Fruit fly (Drosophila melanogaster) whole organism, embryonic: Measurements from ENCODE around the gene Usp5.

Experiments
- ATbp ChIP-seq: fragments of 200-800 bp; sonication (Bioruptor generic); optimal IDR thresholded peaks from 2 replicates; lab custom pipeline; 2017; ENCODE audit warnings: missing biosample characterization, mild to moderate bottlenecking, missing genetic modification characterization, missing genetic modification reagents
- Blimp-1 ChIP-seq: fragments of 200-800 bp; sonication (Bioruptor generic); optimal IDR thresholded peaks from 3 replicates; lab custom pipeline; 2018; ENCODE audit warnings: missing biosample characterization, missing genetic modification characterization, mild to moderate bottlenecking, moderate library complexity, missing genetic modification reagents
- C15 ChIP-seq: fragments of 200-800 bp; sonication (Bioruptor generic); IDR thresholded peaks from 3 replicates; pipeline ENCODE4 v1.3.6; 2022; ENCODE audit warnings: missing biosample characterization, missing genetic modification characterization
- CG10431 ChIP-seq: fragments of 200-800 bp; sonication (Bioruptor generic); optimal IDR thresholded peaks from 3 replicates; lab custom pipeline; 2018; ENCODE audit warnings: missing biosample characterization, mild to moderate bottlenecking, missing genetic modification characterization
- CG10959 ChIP-seq: fragments of 200-800 bp; sonication (Bioruptor generic); IDR thresholded peaks from 2 replicates; pipeline ENCODE4 v1.3.6; 2022; ENCODE audit warnings: missing biosample characterization, missing genetic modification characterization
- CG13775 ChIP-seq: fragments of 200-800 bp; sonication (Bioruptor generic); optimal IDR thresholded peaks from 3 replicates; lab custom pipeline; 2017; ENCODE audit warnings: missing biosample characterization, mild to moderate bottlenecking, missing genetic modification characterization
- CG14050 ChIP-seq: fragments of 200-800 bp; sonication (Bioruptor generic); IDR thresholded peaks from 3 replicates; pipeline ENCODE4 v1.3.6; 2022; ENCODE audit warnings: missing biosample characterization, missing genetic modification characterization
- CG14710 ChIP-seq: fragments of 200-800 bp; sonication (Bioruptor generic); optimal IDR thresholded peaks from 3 replicates; lab custom pipeline; 2019; ENCODE audit warnings: missing biosample characterization, mild to moderate bottlenecking, missing genetic modification characterization, moderate library complexity
- CG14965 ChIP-seq: fragments of 200-800 bp; sonication (Bioruptor generic); optimal IDR thresholded peaks from 2 replicates; lab custom pipeline; 2016; ENCODE audit warnings: missing biosample characterization, missing genetic modification characterization, borderline replicate concordance
- CG17612 ChIP-seq: fragments of 200-800 bp; sonication (Bioruptor generic); IDR thresholded peaks from 2 replicates; pipeline ENCODE4 v1.3.6; 2022; ENCODE audit warnings: missing biosample characterization, missing genetic modification characterization
- CG2678 ChIP-seq: fragments of 200-800 bp; sonication (Bioruptor generic); optimal IDR thresholded peaks from 3 replicates; lab custom pipeline; 2019; ENCODE audit warnings: missing biosample characterization, mild to moderate bottlenecking, missing genetic modification characterization, moderate library complexity
- CG31441 ChIP-seq: fragments of 200-800 bp; sonication (Bioruptor generic); IDR thresholded peaks from 2 replicates; pipeline ENCODE4 v1.3.6; 2022; ENCODE audit warnings: missing biosample characterization, missing genetic modification characterization
- CG34224 ChIP-seq: fragments of 200-800 bp; sonication (Bioruptor generic); IDR thresholded peaks from 3 replicates; pipeline ENCODE4 v1.3.6; 2022; ENCODE audit warnings: missing biosample characterization, missing genetic modification characterization; ENCODE audit not compliant: partially characterized antibody
- CG3847 ChIP-seq: fragments of 200-800 bp; sonication (Bioruptor generic); IDR thresholded peaks from 2 replicates; pipeline ENCODE4 v1.3.6; 2022; ENCODE audit warnings: missing biosample characterization, missing genetic modification characterization
- CG4282 ChIP-seq: fragments of 200-800 bp; sonication (Bioruptor generic); optimal IDR thresholded peaks from 2 replicates; lab custom pipeline; 2016; ENCODE audit warnings: missing biosample characterization, missing genetic modification characterization
- CG4854 ChIP-seq: fragments of 200-800 bp; sonication (Bioruptor generic); optimal IDR thresholded peaks from 2 replicates; lab custom pipeline; 2016; ENCODE audit warnings: missing biosample characterization, missing genetic modification characterization, inconsistent platforms
- CG6854 ChIP-seq: fragments of 200-800 bp; sonication (Bioruptor generic); optimal IDR thresholded peaks from 3 replicates; lab custom pipeline; 2017; ENCODE audit warnings: missing biosample characterization, mild to moderate bottlenecking, missing genetic modification characterization
- CG7556 ChIP-seq: fragments of 200-800 bp; sonication (Bioruptor generic); optimal IDR thresholded peaks from 2 replicates; lab custom pipeline; 2017; ENCODE audit warnings: missing biosample characterization, mild to moderate bottlenecking, missing genetic modification characterization
- CG7928 ChIP-seq: fragments of 200-800 bp; sonication (Bioruptor generic); optimal IDR thresholded peaks from 2 replicates; lab custom pipeline; 2017; ENCODE audit warnings: missing biosample characterization, mild to moderate bottlenecking, missing genetic modification characterization
- CG9817 ChIP-seq: fragments of 200-800 bp; sonication (Bioruptor generic); optimal IDR thresholded peaks from 2 replicates; lab custom pipeline; 2018; ENCODE audit warnings: missing biosample characterization, mild to moderate bottlenecking, missing genetic modification characterization, moderate library complexity
- CoRest ChIP-seq: fragments of 200-800 bp; sonication (Bioruptor generic); optimal IDR thresholded peaks from 3 replicates; lab custom pipeline; 2018; ENCODE audit warnings: missing biosample characterization, mild to moderate bottlenecking, missing genetic modification characterization, moderate library complexity
- Deaf1 ChIP-seq: fragments of 200-800 bp; optimal IDR thresholded peaks from 3 replicates; lab custom pipeline; 2019; ENCODE audit warnings: missing biosample characterization, mild to moderate bottlenecking, missing genetic modification characterization, moderate library complexity
- E2f1 ChIP-seq: fragments of 200-800 bp; sonication (Bioruptor generic); IDR thresholded peaks from 2 replicates; pipeline ENCODE4 v1.3.6; 2022; ENCODE audit warnings: missing biosample characterization, missing genetic modification characterization
- Gsc ChIP-seq: fragments of 200-800 bp; sonication (Bioruptor generic); IDR thresholded peaks from 2 replicates; pipeline ENCODE4 v1.3.6; 2022; ENCODE audit warnings: missing biosample characterization, missing genetic modification characterization
- HmgZ ChIP-seq: fragments of 200-800 bp; sonication (Bioruptor generic); optimal IDR thresholded peaks from 2 replicates; lab custom pipeline; 2018; ENCODE audit warnings: missing biosample characterization, mild to moderate bottlenecking, missing genetic modification characterization
- Hr51 ChIP-seq, 2 experiments: fragments of 200-800 bp; sonication (Bioruptor generic); optimal IDR thresholded peaks; 2 replicates in 1 of 2; 3 replicates in 1 of 2; lab custom pipeline; 2016 to 2018; ENCODE audit warnings: missing biosample characterization in 2 of 2, missing genetic modification characterization in 2 of 2, mild to moderate bottlenecking in 1 of 2, moderate library complexity in 1 of 2
- Max ChIP-seq: fragments of 200-800 bp; sonication (Bioruptor generic); optimal IDR thresholded peaks from 2 replicates; lab custom pipeline; 2016; ENCODE audit warnings: missing biosample characterization, mild to moderate bottlenecking, missing genetic modification characterization
- Meics ChIP-seq: fragments of 200-800 bp; sonication (Bioruptor generic); optimal IDR thresholded peaks from 2 replicates; lab custom pipeline; 2017; ENCODE audit warnings: missing biosample characterization, mild to moderate bottlenecking, missing genetic modification characterization
- Mes4 ChIP-seq: fragments of 200-800 bp; sonication (Bioruptor generic); optimal IDR thresholded peaks from 2 replicates; lab custom pipeline; 2016; ENCODE audit warnings: missing biosample characterization, missing genetic modification characterization
- Sin3A ChIP-seq: fragments of >200 bp; optimal IDR thresholded peaks from 2 replicates; lab custom pipeline; 2018
- Six4 ChIP-seq: fragments of 200-800 bp; sonication (Bioruptor generic); optimal IDR thresholded peaks from 2 replicates; lab custom pipeline; 2016; ENCODE audit warnings: missing biosample characterization, missing genetic modification characterization
- abd-A ChIP-seq: fragments of 200-800 bp; sonication (Bioruptor generic); optimal IDR thresholded peaks from 3 replicates; lab custom pipeline; 2019; ENCODE audit warnings: missing biosample characterization, mild to moderate bottlenecking, missing genetic modification characterization, moderate library complexity
- ase ChIP-seq: fragments of 200-800 bp; sonication (Bioruptor generic); IDR thresholded peaks from 3 replicates; pipeline ENCODE4 v1.3.6; 2022; ENCODE audit warnings: missing biosample characterization, missing genetic modification characterization
- bbx ChIP-seq: fragments of 200-800 bp; sonication (Bioruptor generic); IDR thresholded peaks from 2 replicates; pipeline ENCODE4 v1.3.6; 2022; ENCODE audit warnings: missing biosample characterization, missing genetic modification characterization; ENCODE audit not compliant: partially characterized antibody
- cato ChIP-seq: fragments of 200-800 bp; sonication (Bioruptor generic); optimal IDR thresholded peaks from 2 replicates; lab custom pipeline; 2016; ENCODE audit warnings: missing biosample characterization, missing genetic modification characterization, borderline replicate concordance
- dati ChIP-seq: fragments of 200-800 bp; sonication (Bioruptor generic); IDR thresholded peaks from 2 replicates; pipeline ENCODE4 v1.3.6; 2022; ENCODE audit warnings: missing biosample characterization, missing genetic modification characterization
- dmrt11E ChIP-seq: fragments of 200-800 bp; sonication (Bioruptor generic); optimal IDR thresholded peaks from 3 replicates; lab custom pipeline; 2018; ENCODE audit warnings: missing biosample characterization, mild to moderate bottlenecking, missing genetic modification characterization, moderate library complexity
- dysf ChIP-seq: fragments of 200-800 bp; sonication (Bioruptor generic); IDR thresholded peaks from 3 replicates; pipeline ENCODE4 v1.3.6; 2022; ENCODE audit warnings: missing biosample characterization, missing genetic modification characterization
- fd96Cb ChIP-seq: fragments of 200-800 bp; sonication (Bioruptor generic); optimal IDR thresholded peaks from 2 replicates; lab custom pipeline; 2018; ENCODE audit warnings: missing biosample characterization, mild to moderate bottlenecking, missing genetic modification characterization, moderate library complexity
- fru ChIP-seq: fragments of >200 bp; optimal IDR thresholded peaks from 2 replicates; lab custom pipeline; 2017
- gce ChIP-seq: fragments of 200-800 bp; sonication (Bioruptor generic); IDR thresholded peaks from 3 replicates; pipeline ENCODE4 v1.3.6; 2022; ENCODE audit warnings: missing biosample characterization, missing genetic modification characterization
- grn ChIP-seq: fragments of 200-800 bp; sonication (Bioruptor generic); optimal IDR thresholded peaks from 3 replicates; lab custom pipeline; 2017; ENCODE audit warnings: missing biosample characterization, missing genetic modification characterization
- gsb-n ChIP-seq: fragments of 200-800 bp; sonication (Bioruptor generic); optimal IDR thresholded peaks from 3 replicates; lab custom pipeline; 2018; ENCODE audit warnings: missing biosample characterization, mild to moderate bottlenecking, missing genetic modification characterization
- knrl ChIP-seq: fragments of 200-800 bp; sonication (Bioruptor generic); IDR thresholded peaks from 3 replicates; pipeline ENCODE4 v1.3.6; 2022; ENCODE audit warnings: missing biosample characterization, missing genetic modification characterization; ENCODE audit not compliant: partially characterized antibody
- lov ChIP-seq, 2 experiments: fragments of 200-800 bp in 1 of 2; fragments of >200 bp in 1 of 2; sonication (Bioruptor generic) in 1 of 2; IDR thresholded peaks in 1 of 2; optimal IDR thresholded peaks in 1 of 2; 2 replicates in 1 of 2; 3 replicates in 1 of 2; pipeline versions ENCODE4 v1.3.6 to Lab custom; 2017 to 2022; ENCODE audit warnings: missing biosample characterization in 1 of 2, missing genetic modification characterization in 1 of 2
- mam ChIP-seq: fragments of 200-800 bp; sonication (Bioruptor generic); optimal IDR thresholded peaks from 3 replicates; lab custom pipeline; 2016; ENCODE audit warnings: missing biosample characterization, missing genetic modification characterization
- oc ChIP-seq: fragments of 200-800 bp; sonication (Bioruptor generic); optimal IDR thresholded peaks from 2 replicates; lab custom pipeline; 2018; ENCODE audit warnings: missing biosample characterization, mild to moderate bottlenecking, missing genetic modification characterization, moderate library complexity
- prd ChIP-seq, 3 experiments: fragments of >200 bp in 2 of 3; fragments of 200-800 bp in 1 of 3; sonication (Bioruptor generic) in 1 of 3; optimal IDR thresholded peaks in 2 of 3; IDR thresholded peaks in 1 of 3; 2 replicates in 2 of 3; 3 replicates in 1 of 3; pipeline versions ENCODE4 v1.3.6 to Lab custom; 2017 to 2022; ENCODE audit warnings: missing biosample characterization in 1 of 3, missing genetic modification characterization in 1 of 3
- trh ChIP-seq: fragments of 200-800 bp; sonication (Bioruptor generic); optimal IDR thresholded peaks from 2 replicates; lab custom pipeline; 2016; ENCODE audit warnings: missing biosample characterization, missing genetic modification characterization
- twi ChIP-seq: fragments of 200-800 bp; optimal IDR thresholded peaks from 2 replicates; lab custom pipeline; 2019; ENCODE audit warnings: missing biosample characterization, mild to moderate bottlenecking, missing genetic modification characterization, moderate library complexity

Gene Usp5

dm6 chr3L:3179474-3179873, 31.3 kb upstream of the Usp5 start (continued):
- TF ChIP-seq CG13775 (GFP tag; lab: Kevin White, UChicago) (peak; percentile 78), CoRest (tag; lab: Kevin White, UChicago) (no peak), C15 (GFP tag; lab: Robert Waterston, UW) (peak; percentile 81; the same call in 2 of the 3 replicates), CG7928 (GFP tag; lab: Kevin White, UChicago) (peak; percentile 51), dysf (GFP tag; lab: Robert Waterston, UW) (peak; percentile 93), CG14710 (tag; lab: Kevin White, UChicago) (peak; percentile 83), CG2678 (tag; lab: Kevin White, UChicago) (peak; percentile 93), Gsc (GFP tag; lab: Robert Waterston, UW) (peak; percentile 57; the same call in 1 of the 2 replicates), prd (optimal IDR thresholded peaks at IDR 0.05; lab: Kevin White, UChicago) (no peak), prd (GFP tag; IDR thresholded peaks at IDR 0.05; lab: Robert Waterston, UW) (peak; percentile 94), grn (no peak), Six4 (peak; percentile 82), cato (GFP tag; lab: Kevin White, UChicago) (peak; percentile 45), lov (optimal IDR thresholded peaks at IDR 0.05; lab: Kevin White, UChicago) (no peak), lov (GFP tag; IDR thresholded peaks at IDR 0.05; lab: Robert Waterston, UW) (peak; percentile 79; the same call in 1 of the 3 replicates), mam (peak; percentile 88), abd-A (tag; lab: Kevin White, UChicago) (no peak), ase (GFP tag; lab: Robert Waterston, UW) (peak; percentile 82), fd96Cb (tag; lab: Kevin White, UChicago) (peak; percentile 87), Hr51 (GFP tag; optimal IDR thresholded peaks at IDR 0.05; lab: Kevin White, UChicago) (peak; percentile 67 to 87), oc (no peak), CG34224 (GFP tag; lab: Robert Waterston, UW) (no peak), CG7556 (GFP tag; lab: Kevin White, UChicago) (peak; percentile 88), trh (GFP tag; lab: Kevin White, UChicago) (peak; percentile 38), Blimp-1 (GFP tag; lab: Kevin White, UChicago) (peak; percentile 88), gce (GFP tag; lab: Robert Waterston, UW) (peak; percentile 85), E2f1 (GFP tag; lab: Robert Waterston, UW) (peak; percentile 91), CG31441 (GFP tag; lab: Robert Waterston, UW) (no peak), knrl (GFP tag; lab: Robert Waterston, UW) (no peak), Mes4 (peak; percentile 60), CG4282 (GFP tag; lab: Kevin White, UChicago) (no peak), CG4854 (peak; percentile 85), ATbp (GFP tag; lab: Kevin White, UChicago) (peak; percentile 80), CG14050 (GFP tag; lab: Robert Waterston, UW) (peak; percentile 68), Max (peak; percentile 85), dmrt11E (tag; lab: Kevin White, UChicago) (peak; percentile 85), CG17612 (GFP tag; lab: Robert Waterston, UW) (peak; percentile 67; the same call in 1 of the 2 replicates), Meics (GFP tag; lab: Kevin White, UChicago) (peak; percentile 93), fru (lab: Kevin White, UChicago) (no peak), bbx (GFP tag; lab: Robert Waterston, UW) (no peak), CG14965 (GFP tag; lab: Kevin White, UChicago) (peak; percentile 50), CG6854 (GFP tag; lab: Kevin White, UChicago) (peak; percentile 82), gsb-n (tag; lab: Kevin White, UChicago) (peak; percentile 83), CG10959 (GFP tag; lab: Robert Waterston, UW) (peak; percentile 61), CG9817 (tag; lab: Kevin White, UChicago) (peak; percentile 76), twi (tag; lab: Kevin White, UChicago) (no peak), CG3847 (GFP tag; lab: Robert Waterston, UW) (peak; percentile 70), CG10431 (GFP tag; lab: Kevin White, UChicago) (peak; percentile 11), Deaf1 (tag; lab: Kevin White, UChicago) (no peak), HmgZ (tag; lab: Kevin White, UChicago) (peak; percentile 85), Sin3A (lab: Kevin White, UChicago) (no peak), dati (GFP tag; lab: Robert Waterston, UW) (peak; percentile 77)
